Worm (Caenorhabditis elegans) whole organism, L4 larva: Measurements from ENCODE around the gene ZK809.9.

Experiments
- D1046.2 ChIP-seq: fragments of 200-800 bp; sonication (Bioruptor generic); IDR thresholded peaks from 2 replicates; pipeline ENCODE4 v1.3.6; 2022; ENCODE audit warnings: missing genetic modification characterization, missing compliant biosample characterization
- F26F4.8 ChIP-seq: fragments of 200-800 bp; sonication (Bioruptor generic); conservative IDR thresholded peaks from 2 replicates; pipeline ENCODE4 v1.3.6; 2022; ENCODE audit warnings: missing genetic modification characterization, missing compliant biosample characterization
- T20F7.1 ChIP-seq: fragments of 200-800 bp; sonication (Bioruptor generic); optimal IDR thresholded peaks from 2 replicates; lab custom pipeline; 2018; ENCODE audit warnings: mild to moderate bottlenecking, missing genetic modification characterization, missing compliant biosample characterization
- Y105C5A.15 ChIP-seq: fragments of 200-800 bp; sonication (Bioruptor generic); IDR thresholded peaks from 2 replicates; pipeline ENCODE4 v1.3.6; 2022; ENCODE audit warnings: missing genetic modification characterization, missing compliant biosample characterization
- ZK337.2 ChIP-seq: fragments of 200-800 bp; sonication (Bioruptor generic); IDR thresholded peaks from 2 replicates; pipeline ENCODE4 v1.3.6; 2022; ENCODE audit warnings: missing genetic modification reagents, missing genetic modification characterization, missing compliant biosample characterization
- ces-1 ChIP-seq: fragments of 150-350 bp; sonication (generic microtip); optimal IDR thresholded peaks from 4 replicates; lab custom pipeline; 2014; ENCODE audit warnings: missing biosample characterization, missing genetic modification reagents, missing genetic modification characterization
- ctbp-1 ChIP-seq: fragments of 200-800 bp; sonication (Bioruptor generic); IDR thresholded peaks from 2 replicates; pipeline ENCODE4 v1.3.6; 2022; ENCODE audit warnings: missing genetic modification reagents, missing genetic modification characterization, missing compliant biosample characterization
- daf-16 ChIP-seq, 3 experiments: sonication (generic microtip); optimal IDR thresholded peaks; 2 replicates each; lab custom pipeline; 2016 to 2017; ENCODE audit warnings: missing genetic modification characterization in 3 of 3, missing genetic modification reagents in 3 of 3, mild to moderate bottlenecking in 2 of 3, missing compliant biosample characterization in 2 of 3, missing biosample characterization in 1 of 3, moderate library complexity in 1 of 3
- dmd-6 ChIP-seq: fragments of 200-800 bp; sonication (Bioruptor generic); IDR thresholded peaks from 2 replicates; pipeline ENCODE4 v1.3.6; 2022; ENCODE audit warnings: missing genetic modification reagents, missing genetic modification characterization, missing compliant biosample characterization
- duxl-1 ChIP-seq: sonication (generic microtip); optimal IDR thresholded peaks from 2 replicates; lab custom pipeline; 2016; ENCODE audit warnings: mild to moderate bottlenecking, missing genetic modification characterization, moderate library complexity, missing compliant biosample characterization; ENCODE audit not compliant: poor library complexity
- dve-1 ChIP-seq: sonication (generic microtip); optimal IDR thresholded peaks from 2 replicates; lab custom pipeline; 2017; ENCODE audit warnings: antibody characterized with exemption, mild to moderate bottlenecking, missing genetic modification characterization, missing compliant biosample characterization; ENCODE audit not compliant: insufficient read depth
- hlh-11 ChIP-seq: fragments of 200-800 bp; sonication (Bioruptor generic); optimal IDR thresholded peaks from 2 replicates; lab custom pipeline; 2018; ENCODE audit warnings: mild to moderate bottlenecking, missing genetic modification characterization, missing compliant biosample characterization
- jun-1 ChIP-seq: fragments of 150-350 bp; optimal IDR thresholded peaks from 2 replicates; lab custom pipeline; 2014; ENCODE audit warnings: missing biosample characterization, missing genetic modification reagents, missing genetic modification characterization
- lin-1 ChIP-seq: fragments of 200-800 bp; sonication (Bioruptor generic); IDR thresholded peaks from 2 replicates; pipeline ENCODE4 v1.3.6; 2022; ENCODE audit warnings: missing genetic modification reagents, missing genetic modification characterization, missing compliant biosample characterization
- lsy-2 ChIP-seq, 2 experiments: fragments of 150-350 bp in 1 of 2; sonication (generic microtip) in 1 of 2; optimal IDR thresholded peaks; 2 replicates each; lab custom pipeline; 2014 to 2017; ENCODE audit warnings: missing biosample characterization in 2 of 2, missing genetic modification characterization in 2 of 2
- mes-2 ChIP-seq: sonication (generic microtip); optimal IDR thresholded peaks from 2 replicates; lab custom pipeline; 2016; ENCODE audit warnings: missing genotype, mild to moderate bottlenecking, missing genetic modification characterization, missing compliant biosample characterization; ENCODE audit not compliant: poor library complexity, severe bottlenecking
- nhr-10 ChIP-seq: fragments of 150-350 bp; optimal IDR thresholded peaks from 2 replicates; lab custom pipeline; 2014; ENCODE audit warnings: missing biosample characterization, missing genetic modification characterization
- nhr-11 ChIP-seq: fragments of 150-350 bp; optimal IDR thresholded peaks from 2 replicates; lab custom pipeline; 2014; ENCODE audit warnings: missing biosample characterization, missing genetic modification characterization
- nhr-237 ChIP-seq: sonication (generic microtip); optimal IDR thresholded peaks from 2 replicates; lab custom pipeline; 2017; ENCODE audit warnings: missing biosample characterization, missing genetic modification characterization
- nhr-28 ChIP-seq: fragments of 150-350 bp; optimal IDR thresholded peaks from 2 replicates; lab custom pipeline; 2014; ENCODE audit warnings: missing biosample characterization, missing genetic modification characterization
- nhr-48 ChIP-seq: sonication (generic microtip); optimal IDR thresholded peaks from 2 replicates; lab custom pipeline; 2016; ENCODE audit warnings: mild to moderate bottlenecking, missing genetic modification characterization, missing compliant biosample characterization
- set-16 ChIP-seq: fragments of 200-800 bp; sonication (Bioruptor generic); IDR thresholded peaks from 2 replicates; pipeline ENCODE4 v1.3.6; 2022; ENCODE audit warnings: missing genetic modification reagents, missing genetic modification characterization, missing compliant biosample characterization
- unc-62 ChIP-seq, 3 experiments: fragments of 150-350 bp in 1 of 3; sonication (generic microtip); optimal IDR thresholded peaks in 2 of 3; peaks in 1 of 3; 1 replicate in 1 of 3; 2 replicates in 2 of 3; lab custom pipeline; 2014 to 2017; ENCODE audit warnings: missing biosample characterization in 3 of 3, missing genetic modification characterization in 3 of 3, missing genetic modification reagents in 3 of 3, missing genotype in 1 of 3
- zfp-3 ChIP-seq: fragments of 200-800 bp; sonication (Bioruptor generic); conservative IDR thresholded peaks from 2 replicates; pipeline ENCODE4 v1.3.6; 2022; ENCODE audit warnings: missing genetic modification reagents, missing genetic modification characterization, missing compliant biosample characterization

Gene ZK809.9

DNA sequence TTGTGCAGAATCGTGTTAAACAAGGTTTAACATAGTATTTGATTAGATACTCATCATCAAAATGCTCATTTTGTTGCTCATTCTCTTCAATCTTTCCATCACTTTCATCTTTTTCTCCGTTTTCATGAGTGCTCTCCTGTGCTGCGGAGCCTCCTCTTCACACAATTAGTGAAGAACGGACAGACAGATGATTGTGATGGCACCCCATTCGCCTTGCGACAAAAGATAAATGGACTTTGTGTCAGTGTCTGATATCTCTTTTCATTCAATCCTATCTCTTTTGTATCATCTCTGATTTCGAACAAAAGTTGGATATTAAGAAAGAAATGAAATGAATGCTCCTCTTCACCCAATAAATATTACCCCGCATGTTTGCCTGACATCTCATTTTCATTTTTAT, 45.2 kb downstream of the ZK809.9 start:
- TF ChIP-seq dve-1 (tag; lab: Kevin White, UChicago), result no peak
- TF ChIP-seq ZK337.2 (GFP tag; lab: Robert Waterston, UW), result no peak
- peak; percentile 9 for TF ChIP-seq hlh-11 (tag; lab: Kevin White, UChicago)
- no peak for TF ChIP-seq ctbp-1 (GFP tag; lab: Robert Waterston, UW)
- TF ChIP-seq dmd-6, result no peak
- peak in 1 of 2 experiments; percentile 49 for TF ChIP-seq unc-62 (GFP tag; optimal IDR thresholded peaks at IDR 0.05 in 1 of 2; lab: Kevin White, UChicago)
- TF ChIP-seq unc-62 (tag; optimal IDR thresholded peaks at IDR 0.05; lab: Kevin White, UChicago), result no peak
- TF ChIP-seq daf-16 (GFP tag; optimal IDR thresholded peaks at IDR 0.05; lab: Kevin White, UChicago), result peak in 1 of 2 experiments; percentile 22
- no peak for TF ChIP-seq daf-16 (tag; optimal IDR thresholded peaks at IDR 0.05; lab: Kevin White, UChicago)
- TF ChIP-seq, all 104 proteins: peak for 3

DNA sequence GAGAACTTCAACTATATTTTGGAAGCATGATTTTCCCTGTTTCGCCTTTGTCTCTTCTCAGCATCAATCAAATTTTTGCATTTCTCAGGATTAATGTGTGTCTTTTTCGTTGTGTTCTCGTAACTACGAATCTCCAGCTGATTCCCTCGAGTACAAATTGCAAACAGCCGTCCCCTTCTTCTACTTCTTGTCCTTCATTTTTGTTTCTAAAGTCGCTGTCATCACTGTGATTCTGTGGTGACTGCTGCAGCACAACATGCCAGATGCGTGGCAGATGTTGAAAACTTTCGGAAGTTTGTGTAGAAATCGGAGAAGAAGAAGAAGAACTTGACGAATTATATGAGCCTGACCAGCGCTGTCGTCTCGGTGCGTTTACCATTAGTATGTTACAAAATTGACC, 48.2 kb downstream of the ZK809.9 start:
- TF ChIP-seq nhr-48, result no peak
- no peak for TF ChIP-seq lin-1 (GFP tag; lab: Robert Waterston, UW)
- no peak for TF ChIP-seq D1046.2 (GFP tag; lab: Robert Waterston, UW)
- TF ChIP-seq T20F7.1 (GFP tag; lab: Kevin White, UChicago), result no peak
- no peak for TF ChIP-seq duxl-1
- TF ChIP-seq jun-1 (tag; lab: Kevin White, UChicago), result no peak
- no peak for TF ChIP-seq nhr-237

DNA sequence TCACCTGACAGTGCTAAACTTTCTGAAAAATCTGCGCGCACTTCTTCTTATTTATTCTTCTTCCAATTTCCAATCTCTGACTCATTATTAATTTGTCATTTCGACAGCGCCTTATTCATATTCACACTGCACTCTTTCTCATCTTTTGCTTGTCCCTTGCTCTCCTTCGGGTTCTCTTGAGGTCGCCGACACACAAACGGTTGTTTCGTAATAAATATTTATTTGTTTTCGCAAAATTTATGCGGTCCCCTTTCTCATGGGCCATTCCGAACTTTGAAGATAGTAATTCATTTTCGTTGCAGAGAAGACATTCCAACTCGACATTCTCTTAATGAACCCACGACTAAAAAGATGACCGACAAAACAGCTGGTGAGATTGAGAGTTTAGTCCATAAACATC, 49.6 kb downstream of the ZK809.9 start, which contains the start of gene magi-1:
magi-1 (plus strand) TSS at position 301 of the 400 bp plus-strand sequence.
- TF ChIP-seq zfp-3 (GFP tag; lab: Robert Waterston, UW) (no peak), nhr-10 (tag; lab: Kevin White, UChicago) (no peak), hlh-11 (tag; lab: Kevin White, UChicago) (no peak), F26F4.8 (GFP tag; lab: Robert Waterston, UW) (no peak), Y105C5A.15 (GFP tag; lab: Robert Waterston, UW) (no peak), duxl-1 (no peak)

DNA sequence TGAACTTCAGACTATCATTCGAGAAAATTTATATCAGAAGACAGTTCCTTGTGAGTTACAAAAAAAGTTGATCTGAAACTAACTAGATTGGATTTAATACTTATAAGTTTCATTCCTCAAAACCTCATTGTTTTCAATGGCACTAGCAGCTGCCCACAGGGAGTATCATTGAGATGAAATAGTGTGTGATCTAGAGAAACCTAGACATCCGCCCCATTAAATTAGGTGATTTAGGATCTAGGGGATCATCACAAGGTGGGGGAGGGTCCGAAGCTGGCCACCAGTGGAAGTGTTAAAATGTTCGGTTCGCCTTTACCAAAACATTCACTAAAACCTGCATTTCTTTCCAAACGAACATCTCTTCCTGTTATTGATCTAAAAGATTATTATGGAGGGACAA, 51.3 kb downstream of the ZK809.9 start:
- TF ChIP-seq nhr-11, result peak; percentile 18
- no peak for TF ChIP-seq set-16
- no peak for TF ChIP-seq dve-1 (tag; lab: Kevin White, UChicago)
- no peak for TF ChIP-seq mes-2 (tag; lab: Kevin White, UChicago)

DNA sequence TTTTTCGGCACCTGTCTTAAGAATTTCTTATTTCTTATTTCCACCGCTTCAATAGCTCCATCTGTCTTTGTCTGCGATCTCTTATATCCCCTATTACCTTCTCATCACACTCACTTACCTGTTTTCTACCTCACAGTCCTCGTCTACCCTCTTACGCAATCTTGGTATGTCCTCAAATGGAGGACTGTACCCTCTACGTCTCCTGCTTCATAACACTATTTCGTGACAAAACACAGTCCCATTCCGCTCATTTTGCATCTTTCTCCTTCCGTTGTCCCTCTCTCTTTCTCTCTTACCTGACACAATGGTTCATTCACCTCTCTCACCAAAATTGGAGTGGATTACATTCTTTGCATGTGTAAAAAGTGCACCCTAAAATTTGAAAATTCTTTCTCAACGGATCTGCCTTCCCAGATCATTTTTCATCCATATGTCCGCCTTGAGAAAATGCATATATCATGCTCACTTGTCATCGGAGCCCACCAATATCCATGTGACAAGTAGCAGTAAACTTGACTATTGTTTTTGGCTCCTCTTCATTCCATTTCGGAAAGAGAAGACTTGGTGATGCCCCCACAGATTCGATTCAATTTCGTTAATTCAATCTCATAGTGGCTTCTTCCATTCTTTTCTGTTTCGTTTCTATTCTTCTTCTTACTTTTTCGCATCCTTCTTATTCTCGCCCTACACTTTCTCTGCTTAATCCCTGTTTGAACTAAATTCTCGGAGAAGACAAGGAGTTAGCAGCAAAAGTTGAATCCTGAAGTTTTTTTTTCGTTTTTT, 52.2 kb downstream of the ZK809.9 start:
- peak; percentile 23 for TF ChIP-seq ces-1
- peak in 1 of 2 experiments; percentile 8 for TF ChIP-seq lsy-2 (tag; optimal IDR thresholded peaks at IDR 0.05; lab: Kevin White, UChicago)
- no peak for TF ChIP-seq nhr-28
